Worm (Caenorhabditis elegans) whole organism, young adult: ENCODE data around the gene his-5.

Source experiments
- aptf-2 ChIP-seq: fragments of 200-800 bp; sonication (Bioruptor generic); conservative IDR thresholded peaks from 2 replicates; pipeline ENCODE4 v1.3.6; 2022; ENCODE audit warnings: missing genetic modification reagents, missing genetic modification characterization, missing compliant biosample characterization
- snpc-3.4 ChIP-seq: sonication (generic microtip); optimal IDR thresholded peaks from 2 replicates; lab custom pipeline; 2017; ENCODE audit warnings: missing genetic modification characterization, mild to moderate bottlenecking, missing compliant biosample characterization, antibody characterized with exemption, moderate library complexity, missing genotype, missing genetic modification reagents

- no peak for TF ChIP-seq aptf-2 (GFP tag; lab: Robert Waterston, UW)
- TF ChIP-seq snpc-3.4 (tag; lab: Kevin White, UChicago), result peak; percentile 25
Observed at ce11 chrV:8495106-8495505, 39.9 kb upstream of the his-5 start.
